Worm (Caenorhabditis elegans) whole organism, L4/young adult: ENCODE measurements around the gene M03B6.4.

ENCODE experiments used
- W03F9.2 ChIP-seq: fragments of 150-350 bp; optimal IDR thresholded peaks from 2 replicates; lab custom pipeline; 2014; ENCODE audit warnings: missing biosample characterization, missing genetic modification characterization
- him-1 ChIP-seq: sonication (generic microtip); optimal IDR thresholded peaks from 2 replicates; lab custom pipeline; 2016; ENCODE audit warnings: missing genotype, missing genetic modification reagents, missing genetic modification characterization, missing compliant biosample characterization

DNA sequence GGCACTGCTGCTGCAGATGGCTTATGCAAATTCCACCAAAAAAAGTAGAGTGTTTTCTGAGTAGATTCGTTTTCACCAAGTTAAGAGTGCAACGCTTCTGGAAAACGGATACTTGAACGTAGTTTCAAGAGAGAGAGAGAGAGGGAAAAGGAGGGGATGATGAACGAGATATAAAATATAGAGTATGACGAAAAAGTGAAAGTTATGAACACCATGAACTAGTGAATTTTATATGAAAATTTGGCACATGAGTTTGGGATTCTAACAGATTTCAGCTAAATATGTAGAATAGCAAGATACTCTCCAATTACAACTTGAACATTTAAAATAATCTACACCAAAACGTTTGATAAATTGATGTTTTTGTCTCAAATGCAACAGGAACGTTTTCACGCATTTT is 48.9 kb upstream of the M03B6.4 start, which contains the start of gene obr-3:
- no peak for TF ChIP-seq him-1 (tag; lab: Kevin White, UChicago)
- TF ChIP-seq W03F9.2 (tag; lab: Kevin White, UChicago), result no peak
